Fruit fly (Drosophila melanogaster): ENCODE results near the gene Mat89Ba.

DNA sequence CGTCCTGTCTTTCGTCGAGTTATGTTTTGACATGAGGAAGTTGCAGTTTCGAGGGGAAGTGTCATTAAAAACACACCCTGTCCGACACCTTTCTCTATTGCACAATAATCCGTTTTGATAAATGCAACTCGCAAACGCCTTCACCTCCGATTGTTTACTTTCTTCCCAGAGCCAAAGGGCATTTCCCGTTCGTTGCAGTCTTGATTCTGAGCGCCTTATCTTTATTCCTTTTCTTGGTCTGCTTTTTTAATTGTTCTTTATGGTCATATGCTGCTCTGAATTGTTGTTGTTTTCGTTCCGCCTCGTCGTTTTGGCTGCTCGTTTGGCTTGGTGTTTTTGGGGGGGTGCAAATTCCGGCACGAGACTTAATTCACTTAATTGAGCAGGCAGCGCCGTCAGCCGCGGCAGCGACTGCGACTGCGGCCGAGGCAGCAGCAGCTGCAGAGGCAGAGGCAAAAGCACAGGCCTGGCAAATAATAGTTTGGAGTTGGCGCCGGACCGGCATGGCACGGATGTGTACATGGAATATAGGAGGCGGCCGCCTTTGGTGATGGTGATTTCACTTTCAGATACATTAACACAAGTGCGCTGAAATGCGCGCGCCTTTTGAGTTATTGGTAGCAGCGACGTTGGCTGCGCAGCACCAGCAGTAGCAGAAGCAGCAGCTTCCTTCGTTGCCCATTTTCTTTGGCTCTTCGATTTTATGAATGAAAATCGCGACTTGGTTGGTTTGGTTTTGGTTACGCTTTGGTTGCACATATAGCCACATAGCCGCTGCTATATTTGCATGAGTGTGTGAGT, 26.7 kb downstream of the Mat89Ba start:
- TF ChIP-seq pan (optimal IDR thresholded peaks at IDR 0.05), result no peak
- no peak for TF ChIP-seq CG8478 (optimal IDR thresholded peaks at IDR 0.05)
- TF ChIP-seq Dll (optimal IDR thresholded peaks at IDR 0.05), result peak; percentile 72
